In the genomic region with DNA sequence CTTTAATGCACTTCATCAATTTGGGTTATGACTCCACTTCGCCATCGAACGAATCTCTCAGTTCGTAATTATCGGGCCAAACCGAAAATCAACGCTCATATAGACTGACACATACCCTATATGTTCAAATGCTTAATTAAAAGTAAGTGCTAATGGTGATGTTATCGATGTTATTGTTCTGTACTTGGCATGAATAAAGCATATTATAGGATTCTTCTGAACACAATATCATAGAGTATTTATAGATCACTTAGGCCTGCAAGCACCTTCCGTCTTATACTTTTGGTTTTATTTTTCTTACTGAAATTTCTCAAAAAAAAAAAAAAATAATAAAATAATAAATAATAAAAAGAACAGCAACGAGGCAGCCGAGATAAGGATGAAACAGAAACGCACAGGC, we compare ENCODE assay signal across 4 fruit fly cellular contexts.
TF ChIP-seq lines count a peak whose summit lies in the region.

No protein-coding gene starts in this region.

- TF ChIP-seq CTCF in whole organism, embryonic (GFP tag; optimal IDR thresholded peaks at IDR 0.05; lab: Kevin White, UChicago), result no peak

TF ChIP-seq in whole organism, embryonic, 481 proteins besides CTCF, POLR2A, EP300 and RAD21:
- TF ChIP-seq sens (GFP tag; lab: Kevin White, UChicago) (peak; percentile 4), D19A (tag; optimal IDR thresholded peaks at IDR 0.05; lab: Kevin White, UChicago) (peak; percentile 18), CG14441 (GFP tag; IDR thresholded peaks at IDR 0.05; lab: Robert Waterston, UW) (no peak)
TF ChIP-seq in whole organism, embryonic: peak in this region for 2.

TF ChIP-seq in whole organism, prepupa, 60 proteins besides CTCF, POLR2A, EP300 and RAD21 (continues in another document):
- TF ChIP-seq Hr39 (GFP tag; optimal IDR thresholded peaks at IDR 0.05; lab: Kevin White, UChicago) (peak; percentile 28), dac (GFP tag; optimal IDR thresholded peaks at IDR 0.05; lab: Kevin White, UChicago) (no peak), Sox102F (GFP tag; optimal IDR thresholded peaks at IDR 0.05; lab: Kevin White, UChicago) (peak; percentile 2), CG3919 (GFP tag; optimal IDR thresholded peaks at IDR 0.05; lab: Kevin White, UChicago) (peak; percentile 2), CG8632 (GFP tag; optimal IDR thresholded peaks at IDR 0.05; lab: Kevin White, UChicago) (peak; percentile 38), Eip75B (GFP tag; optimal IDR thresholded peaks at IDR 0.05; lab: Kevin White, UChicago) (no peak), ss (GFP tag; optimal IDR thresholded peaks at IDR 0.05; lab: Kevin White, UChicago) (no peak), Met (GFP tag; optimal IDR thresholded peaks at IDR 0.05; lab: Kevin White, UChicago) (peak; percentile 23), lz (GFP tag; optimal IDR thresholded peaks at IDR 0.05; lab: Kevin White, UChicago) (peak; percentile 36), Blimp-1 (GFP tag; optimal IDR thresholded peaks at IDR 0.05; lab: Kevin White, UChicago) (no peak), CG7368 (GFP tag; optimal IDR thresholded peaks at IDR 0.05; lab: Kevin White, UChicago) (no peak), topi (GFP tag; optimal IDR thresholded peaks at IDR 0.05; lab: Kevin White, UChicago) (peak; percentile 45), cyc (GFP tag; optimal IDR thresholded peaks at IDR 0.05; lab: Kevin White, UChicago) (peak; percentile 38), Eip78C (GFP tag; lab: Kevin White, UChicago) (peak; percentile 51), Smox (GFP tag; optimal IDR thresholded peaks at IDR 0.05; lab: Kevin White, UChicago) (peak; percentile 45), spab (GFP tag; optimal IDR thresholded peaks at IDR 0.05; lab: Kevin White, UChicago) (no peak), CG6792 (GFP tag; optimal IDR thresholded peaks at IDR 0.05; lab: Kevin White, UChicago) (peak; percentile 6), CG6276 (GFP tag; optimal IDR thresholded peaks at IDR 0.05; lab: Kevin White, UChicago) (no peak), CG15336 (GFP tag; IDR thresholded peaks at IDR 0.05; lab: Robert Waterston, UW) (no peak), CG8319 (GFP tag; optimal IDR thresholded peaks at IDR 0.05; lab: Kevin White, UChicago) (no peak), acj6 (GFP tag; optimal IDR thresholded peaks at IDR 0.05; lab: Kevin White, UChicago) (peak; percentile 1), CG10669 (GFP tag; optimal IDR thresholded peaks at IDR 0.05; lab: Kevin White, UChicago) (no peak), salr (GFP tag; optimal IDR thresholded peaks at IDR 0.05; lab: Kevin White, UChicago) (no peak), svp (GFP tag; lab: Kevin White, UChicago) (peak; percentile 71), vri (GFP tag; optimal IDR thresholded peaks at IDR 0.05; lab: Kevin White, UChicago) (peak; percentile 10), CG31627 (GFP tag; optimal IDR thresholded peaks at IDR 0.05; lab: Kevin White, UChicago) (peak; percentile 27), Eip93F (GFP tag; optimal IDR thresholded peaks at IDR 0.05; lab: Kevin White, UChicago) (no peak), CG11902 (GFP tag; optimal IDR thresholded peaks at IDR 0.05; lab: Kevin White, UChicago) (peak; percentile 23)

TF ChIP-seq in whole organism, pupa, 21 proteins besides CTCF, POLR2A, EP300 and RAD21:
- no peak for TF ChIP-seq CG15710 (tag; optimal IDR thresholded peaks at IDR 0.05; lab: Kevin White, UChicago)
- TF ChIP-seq CG8159 (tag; optimal IDR thresholded peaks at IDR 0.05; lab: Kevin White, UChicago), result peak; percentile 21
- TF ChIP-seq Snoo (tag; optimal IDR thresholded peaks at IDR 0.05; lab: Kevin White, UChicago), result peak; percentile 8

TF ChIP-seq in whole organism, wandering third instar larva, 38 proteins besides CTCF, POLR2A, EP300 and RAD21:
- no peak for TF ChIP-seq tai (GFP tag; optimal IDR thresholded peaks at IDR 0.05; lab: Kevin White, UChicago)
- no peak for TF ChIP-seq Dif (GFP tag; optimal IDR thresholded peaks at IDR 0.05; lab: Kevin White, UChicago; ENCODE audit: partially characterized antibody)
- no peak for TF ChIP-seq sage (GFP tag; optimal IDR thresholded peaks at IDR 0.05; lab: Kevin White, UChicago)
- TF ChIP-seq Jra (GFP tag; optimal IDR thresholded peaks at IDR 0.05; lab: Kevin White, UChicago), result no peak
- no peak for TF ChIP-seq Rel (GFP tag; optimal IDR thresholded peaks at IDR 0.05; lab: Kevin White, UChicago)
- TF ChIP-seq Rel (tag; optimal IDR thresholded peaks at IDR 0.05; lab: Kevin White, UChicago), result no peak
- no peak for TF ChIP-seq Abd-B (GFP tag; optimal IDR thresholded peaks at IDR 0.05; lab: Kevin White, UChicago)
- TF ChIP-seq CG9705 (GFP tag; optimal IDR thresholded peaks at IDR 0.05; lab: Kevin White, UChicago), result no peak
- peak in 1 of 2 experiments; percentile 17 for TF ChIP-seq foxo (GFP tag; optimal IDR thresholded peaks at IDR 0.05; lab: Kevin White, UChicago)
- TF ChIP-seq dsf (GFP tag; optimal IDR thresholded peaks at IDR 0.05; lab: Kevin White, UChicago; ENCODE audit: borderline replicate concordance), result no peak
- TF ChIP-seq Myc (optimal IDR thresholded peaks at IDR 0.05; lab: Kevin White, UChicago), result no peak
- TF ChIP-seq h (GFP tag; optimal IDR thresholded peaks at IDR 0.05; lab: Kevin White, UChicago), result peak; percentile 22
- TF ChIP-seq Sp1 (GFP tag; optimal IDR thresholded peaks at IDR 0.05; lab: Kevin White, UChicago), result peak; percentile 55
- no peak for TF ChIP-seq Hr83 (GFP tag; optimal IDR thresholded peaks at IDR 0.05; lab: Kevin White, UChicago; ENCODE audit: poor library complexity, severe bottlenecking)
- peak; percentile 23 for TF ChIP-seq psq (GFP tag; optimal IDR thresholded peaks at IDR 0.05; lab: Kevin White, UChicago)
- TF ChIP-seq br (GFP tag; optimal IDR thresholded peaks at IDR 0.05; lab: Kevin White, UChicago), result peak; percentile 19
- TF ChIP-seq fru (GFP tag; optimal IDR thresholded peaks at IDR 0.05; lab: Kevin White, UChicago), result peak; percentile 30
- TF ChIP-seq CG32264 (GFP tag; optimal IDR thresholded peaks at IDR 0.05; lab: Kevin White, UChicago), result no peak
- no peak for TF ChIP-seq ey (GFP tag; optimal IDR thresholded peaks at IDR 0.05; lab: Kevin White, UChicago)
- TF ChIP-seq jim (GFP tag; optimal IDR thresholded peaks at IDR 0.05; lab: Kevin White, UChicago), result no peak
- no peak for TF ChIP-seq Mio (GFP tag; optimal IDR thresholded peaks at IDR 0.05; lab: Kevin White, UChicago)
- no peak for TF ChIP-seq usp (GFP tag; optimal IDR thresholded peaks at IDR 0.05; lab: Kevin White, UChicago)
- TF ChIP-seq Dfd (GFP tag; optimal IDR thresholded peaks at IDR 0.05; lab: Kevin White, UChicago), result no peak
- no peak for TF ChIP-seq sv (GFP tag; optimal IDR thresholded peaks at IDR 0.05; lab: Kevin White, UChicago)
- peak; percentile 44 for TF ChIP-seq HLH106 (tag; optimal IDR thresholded peaks at IDR 0.05; lab: Kevin White, UChicago)
TF ChIP-seq in whole organism, wandering third instar larva: peak in this region for 7.
